Worm (Caenorhabditis elegans) whole organism, L4 larva: ENCODE data around the gene hpo-7.

Experiments used
- D1046.2 ChIP-seq: fragments of 200-800 bp; sonication (Bioruptor generic); IDR thresholded peaks from 2 replicates; pipeline ENCODE4 v1.3.6; 2022; ENCODE audit warnings: missing genetic modification characterization, missing compliant biosample characterization
- F10B5.3 ChIP-seq: sonication (generic microtip); optimal IDR thresholded peaks from 2 replicates; lab custom pipeline; 2016; ENCODE audit warnings: mild to moderate bottlenecking, missing genetic modification characterization, missing compliant biosample characterization
- F37D6.2 ChIP-seq: sonication (generic microtip); optimal IDR thresholded peaks from 2 replicates; lab custom pipeline; 2016; ENCODE audit warnings: mild to moderate bottlenecking, missing genetic modification characterization, missing compliant biosample characterization
- F44E2.7 ChIP-seq: fragments of 200-800 bp; sonication (Bioruptor generic); IDR thresholded peaks from 2 replicates; pipeline ENCODE4 v2.1.2; 2022; ENCODE audit warnings: missing genetic modification characterization, missing compliant biosample characterization
- Y48G9A.11 ChIP-seq: fragments of 200-800 bp; sonication (Bioruptor generic); IDR thresholded peaks from 2 replicates; pipeline ENCODE4 v1.3.6; 2022; ENCODE audit warnings: missing genetic modification reagents, missing genetic modification characterization, missing compliant biosample characterization
- ZK337.2 ChIP-seq: fragments of 200-800 bp; sonication (Bioruptor generic); IDR thresholded peaks from 2 replicates; pipeline ENCODE4 v1.3.6; 2022; ENCODE audit warnings: missing genetic modification reagents, missing genetic modification characterization, missing compliant biosample characterization
- aha-1 ChIP-seq: fragments of 150-350 bp; peaks from one replicate; lab custom pipeline; 2014; ENCODE audit warnings: missing biosample characterization, missing genetic modification characterization
- ceh-32 ChIP-seq: sonication (generic microtip); optimal IDR thresholded peaks from 2 replicates; lab custom pipeline; 2016; ENCODE audit warnings: mild to moderate bottlenecking, missing genetic modification characterization, missing compliant biosample characterization; ENCODE audit not compliant: poor library complexity
- ceh-62 ChIP-seq: sonication (generic microtip); optimal IDR thresholded peaks from 2 replicates; lab custom pipeline; 2017; ENCODE audit warnings: missing biosample characterization, missing genetic modification characterization
- dmd-6 ChIP-seq: fragments of 200-800 bp; sonication (Bioruptor generic); IDR thresholded peaks from 2 replicates; pipeline ENCODE4 v1.3.6; 2022; ENCODE audit warnings: missing genetic modification reagents, missing genetic modification characterization, missing compliant biosample characterization
- hmg-1.1 ChIP-seq: fragments of 200-800 bp; sonication (Bioruptor generic); IDR thresholded peaks from 2 replicates; pipeline ENCODE4 v1.3.6; 2022; ENCODE audit warnings: missing genetic modification reagents, missing genetic modification characterization, missing compliant biosample characterization
- lin-39 ChIP-seq: fragments of 150-350 bp; optimal IDR thresholded peaks from 2 replicates; lab custom pipeline; 2014; ENCODE audit warnings: missing biosample characterization, missing genetic modification reagents, missing genetic modification characterization
- lsy-2 ChIP-seq, 2 experiments: fragments of 150-350 bp in 1 of 2; sonication (generic microtip) in 1 of 2; optimal IDR thresholded peaks; 2 replicates each; lab custom pipeline; 2014 to 2017; ENCODE audit warnings: missing biosample characterization in 2 of 2, missing genetic modification characterization in 2 of 2
- madf-9 ChIP-seq: fragments of 200-800 bp; sonication (Bioruptor generic); conservative IDR thresholded peaks from 2 replicates; pipeline ENCODE4 v1.3.6; 2022; ENCODE audit warnings: missing genetic modification reagents, missing genetic modification characterization, missing compliant biosample characterization
- nhr-102 ChIP-seq: sonication (generic microtip); optimal IDR thresholded peaks from 2 replicates; lab custom pipeline; 2016; ENCODE audit warnings: mild to moderate bottlenecking, missing genetic modification characterization, moderate library complexity, missing compliant biosample characterization
- nhr-76 ChIP-seq: fragments of 150-350 bp; optimal IDR thresholded peaks from 2 replicates; lab custom pipeline; 2014; ENCODE audit warnings: missing biosample characterization, missing genetic modification characterization
- nhr-77 ChIP-seq: fragments of 150-350 bp; optimal IDR thresholded peaks from 2 replicates; lab custom pipeline; 2014; ENCODE audit warnings: missing biosample characterization, missing genetic modification characterization
- set-16 ChIP-seq: fragments of 200-800 bp; sonication (Bioruptor generic); IDR thresholded peaks from 2 replicates; pipeline ENCODE4 v1.3.6; 2022; ENCODE audit warnings: missing genetic modification reagents, missing genetic modification characterization, missing compliant biosample characterization
- unc-39 ChIP-seq: sonication (generic microtip); optimal IDR thresholded peaks from 2 replicates; lab custom pipeline; 2017; ENCODE audit warnings: missing biosample characterization, missing genetic modification characterization
- vab-7 ChIP-seq: fragments of 200-800 bp; sonication (Bioruptor generic); IDR thresholded peaks from 2 replicates; pipeline ENCODE4 v1.3.6; 2022; ENCODE audit warnings: missing genetic modification reagents, missing genetic modification characterization, missing compliant biosample characterization
- zfp-2 ChIP-seq: sonication (generic microtip); optimal IDR thresholded peaks from 2 replicates; lab custom pipeline; 2016; ENCODE audit warnings: mild to moderate bottlenecking, missing genetic modification characterization, missing compliant biosample characterization
- ztf-7 ChIP-seq: fragments of 150-350 bp; optimal IDR thresholded peaks from 2 replicates; lab custom pipeline; 2014; ENCODE audit warnings: missing biosample characterization, missing genetic modification characterization

hpo-7 gene

DNA sequence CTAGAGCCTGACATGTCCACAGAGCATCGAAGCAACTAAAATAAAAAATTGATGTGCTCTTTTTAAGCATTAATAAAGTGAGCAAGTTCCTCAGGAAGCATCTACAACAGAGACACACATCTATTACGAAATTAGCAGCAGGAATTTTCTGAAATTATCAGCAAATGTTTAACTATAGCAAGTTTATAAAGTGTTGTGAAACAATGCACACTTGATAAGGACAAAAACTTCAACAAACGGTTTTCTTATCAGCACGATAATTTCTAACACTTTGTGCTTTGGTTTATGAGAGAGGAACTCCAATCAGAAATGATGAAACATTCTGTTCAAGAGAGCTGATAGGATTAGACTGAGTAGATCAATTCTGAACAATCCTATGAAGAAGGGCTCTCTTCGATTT is 44.9 kb downstream of the hpo-7 start, which contains the start of gene trpl-5 (continued):
- no peak for TF ChIP-seq ztf-7 (tag; lab: Kevin White, UChicago)
- no peak for TF ChIP-seq ceh-32 (tag; lab: Kevin White, UChicago)
- no peak for TF ChIP-seq unc-39 (tag; lab: Kevin White, UChicago)
- no peak for TF ChIP-seq zfp-2 (tag; lab: Kevin White, UChicago)
- TF ChIP-seq nhr-77 (tag; lab: Kevin White, UChicago), result peak; percentile 65
- no peak for TF ChIP-seq vab-7
- no peak for TF ChIP-seq nhr-76
- TF ChIP-seq nhr-102 (tag; lab: Kevin White, UChicago), result no peak
- no peak for TF ChIP-seq F37D6.2 (tag; lab: Kevin White, UChicago)
- peak; percentile 70 for TF ChIP-seq dmd-6 (GFP tag; lab: Robert Waterston, UW)
- TF ChIP-seq lsy-2 (tag; optimal IDR thresholded peaks at IDR 0.05; lab: Kevin White, UChicago), result no peak
- no peak for TF ChIP-seq madf-9

DNA sequence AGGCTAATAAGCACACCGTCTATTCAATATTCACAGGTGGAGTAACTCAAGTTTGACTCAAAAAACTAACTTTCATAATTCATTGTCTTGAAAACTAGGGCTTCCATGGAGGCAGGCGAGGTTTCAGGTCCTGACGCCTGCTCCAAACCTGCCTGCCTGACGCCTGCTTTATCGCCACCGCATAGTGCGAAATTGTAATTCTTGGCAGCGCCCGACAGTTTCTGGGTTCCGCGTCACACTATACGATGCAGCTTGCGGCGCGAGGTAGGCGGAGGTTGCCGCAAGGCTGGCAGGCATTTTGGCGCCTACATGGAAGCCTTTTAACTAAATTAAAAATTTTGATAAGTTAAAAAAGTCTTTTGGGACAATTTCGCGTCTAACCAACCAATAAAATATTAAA is 48.3 kb downstream of the hpo-7 start:
- TF ChIP-seq Y48G9A.11 (GFP tag; lab: Robert Waterston, UW) (no peak), lin-39 (tag; lab: Kevin White, UChicago) (no peak), ceh-32 (tag; lab: Kevin White, UChicago) (no peak), set-16 (GFP tag; lab: Robert Waterston, UW) (peak; percentile 56; the same call in 1 of the 2 replicates), D1046.2 (GFP tag; lab: Robert Waterston, UW) (no peak)
- TF ChIP-seq, all 104 proteins: peak for 1

DNA sequence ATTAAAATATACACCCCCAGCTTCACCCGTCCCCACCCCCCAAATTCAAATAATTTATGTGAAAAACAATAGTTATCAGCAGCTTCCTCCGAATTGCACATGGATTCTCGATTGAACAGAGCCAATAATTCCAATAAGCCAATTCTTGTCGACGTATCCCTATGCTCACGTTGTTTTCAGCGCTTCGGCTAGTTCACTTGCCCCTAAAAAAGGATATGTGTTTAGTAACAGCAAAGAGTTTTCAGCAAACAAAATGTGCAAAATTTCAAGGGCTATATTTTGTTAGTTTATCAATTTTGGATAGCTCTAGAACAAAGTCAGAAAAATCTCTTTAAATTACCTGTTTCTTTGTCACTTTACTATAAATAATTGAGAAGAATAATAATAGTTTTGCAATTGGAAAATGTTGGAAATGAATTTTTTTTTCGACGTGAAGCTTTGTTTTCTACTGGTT is 51.8 kb downstream of the hpo-7 start, which contains the start of the genes T16A1.5 and fbxc-49:
Gene T16A1.5, minus strand, starts transcription at position 101 of the 454 bp plus-strand sequence.
Gene fbxc-49, plus strand, starts transcription at position 404 of the 454 bp plus-strand sequence.
- TF ChIP-seq ZK337.2 (GFP tag; lab: Robert Waterston, UW) (peak; percentile 37; the same call in 1 of the 2 replicates), ceh-62 (no peak), aha-1 (tag; lab: Kevin White, UChicago) (peak; percentile 74), F44E2.7 (GFP tag; lab: Robert Waterston, UW) (no peak), F10B5.3 (tag; lab: Kevin White, UChicago) (no peak), hmg-1.1 (no peak)
